Worm (Caenorhabditis elegans): Measurements from ENCODE around the gene T04C9.1.

Gene T04C9.1

DNA sequence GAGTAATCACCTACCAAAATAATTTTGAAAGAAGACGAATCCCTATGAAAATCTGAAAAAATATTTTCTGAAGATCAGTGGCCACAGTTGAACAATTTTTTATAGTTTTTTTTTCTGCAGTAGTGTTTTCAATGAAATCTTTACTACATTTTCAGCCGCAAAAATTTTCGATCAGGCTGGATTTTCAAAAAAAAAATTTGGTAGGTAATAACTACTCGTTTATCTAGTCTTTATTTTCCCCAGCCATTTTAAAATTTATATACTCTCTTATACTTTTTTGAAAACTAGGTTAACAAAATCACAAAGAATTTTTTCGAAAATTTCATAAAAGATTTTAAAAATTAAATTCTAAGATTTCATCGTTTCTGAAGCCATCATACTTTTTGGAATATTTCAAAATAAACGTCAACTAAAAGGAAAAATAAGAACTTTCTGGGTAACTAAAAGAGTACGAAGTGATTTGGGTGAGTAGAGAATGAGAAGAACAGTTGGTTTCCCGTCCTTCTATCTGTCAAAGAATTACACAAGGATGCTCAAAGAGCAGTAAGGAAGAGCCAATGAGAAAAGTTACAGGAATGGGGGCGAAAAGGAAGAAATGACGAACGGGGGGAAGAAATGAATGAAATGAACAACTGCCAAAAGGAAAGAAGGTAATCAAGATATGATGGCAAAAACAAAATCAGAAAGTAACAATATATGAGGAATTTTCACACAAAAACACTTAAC lies 17.8 kb upstream of the T04C9.1 start, which contains the start of gene mlp-1:
Gene mlp-1 (minus strand): TSS at position 51 of the 726 bp plus-strand sequence.
- no peak for TF ChIP-seq sem-4 (tag; optimal IDR thresholded peaks at IDR 0.05)
- TF ChIP-seq lin-13 (GFP tag; optimal IDR thresholded peaks at IDR 0.05), result no peak
- TF ChIP-seq egl-27 (tag; optimal IDR thresholded peaks at IDR 0.05), result no peak
- TF ChIP-seq fos-1 (tag; optimal IDR thresholded peaks at IDR 0.05), result no peak
- no peak for TF ChIP-seq mbf-1 (tag; optimal IDR thresholded peaks at IDR 0.05)
- TF ChIP-seq aly-2 (tag; optimal IDR thresholded peaks at IDR 0.05), result no peak
- no peak for TF ChIP-seq Y55F3AM.14 (GFP tag; optimal IDR thresholded peaks at IDR 0.05)
- TF ChIP-seq elt-3 (tag; optimal IDR thresholded peaks at IDR 0.05), result no peak
- TF ChIP-seq mab-5 (tag; optimal IDR thresholded peaks at IDR 0.05), result no peak
- TF ChIP-seq ceh-82 (tag; optimal IDR thresholded peaks at IDR 0.05), result no peak
- no peak for TF ChIP-seq ceh-16 (tag; optimal IDR thresholded peaks at IDR 0.05)
- TF ChIP-seq nhr-25 (tag; optimal IDR thresholded peaks at IDR 0.05), result no peak
- no peak for TF ChIP-seq R02D3.7 (tag; optimal IDR thresholded peaks at IDR 0.05)

DNA sequence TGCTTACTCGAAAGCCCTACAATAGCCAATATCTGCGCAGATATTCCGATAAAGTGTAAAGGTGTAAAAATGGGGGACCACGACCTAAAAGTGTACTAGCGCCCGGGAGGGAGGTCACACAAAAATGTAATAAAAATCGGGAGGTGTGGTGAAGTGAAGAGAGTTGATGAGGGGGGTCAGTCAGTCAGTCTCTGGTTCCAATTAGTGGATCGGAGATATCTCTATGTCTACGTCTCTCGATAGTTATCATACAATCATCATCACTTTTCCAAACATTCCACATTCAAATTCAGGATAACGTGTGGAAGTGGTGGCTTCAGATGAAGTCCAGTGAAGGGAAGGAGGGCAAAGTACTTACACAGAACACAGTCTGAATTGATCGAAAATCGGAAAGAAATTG lies 17.0 kb upstream of the T04C9.1 start:
- TF ChIP-seq nhr-129 (tag; optimal IDR thresholded peaks at IDR 0.05), result peak; percentile 4
- TF ChIP-seq sma-3 (GFP tag; optimal IDR thresholded peaks at IDR 0.05), result no peak

DNA sequence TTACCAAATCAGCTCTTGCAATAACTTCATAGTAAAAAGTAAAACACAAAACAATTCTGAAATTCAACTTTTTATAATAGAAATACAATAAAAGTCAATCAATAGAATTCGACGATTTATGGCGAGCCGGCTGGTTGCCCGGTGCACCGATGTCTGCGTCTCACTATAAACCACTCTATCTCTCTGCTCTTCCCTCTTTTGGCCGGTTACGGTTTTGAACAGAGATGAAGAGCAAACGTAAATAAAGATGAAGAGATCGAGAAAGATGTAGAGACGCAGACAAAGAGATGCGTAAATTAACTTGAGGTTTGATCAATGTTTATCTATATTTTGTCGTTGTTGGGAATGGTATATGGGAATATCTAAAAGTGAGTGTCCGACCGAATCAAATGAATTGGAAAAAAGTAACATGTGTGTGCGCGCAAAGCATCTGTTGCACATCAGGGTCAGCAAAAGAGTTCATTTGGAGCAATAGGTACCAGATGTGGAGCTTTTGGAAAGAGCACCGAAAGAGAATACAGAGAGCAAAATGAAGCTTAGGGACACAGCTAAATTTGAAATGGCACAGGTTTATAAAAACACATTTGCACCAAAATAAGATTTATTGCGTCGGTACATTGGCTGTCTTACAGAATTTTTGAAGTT lies 12.6 kb upstream of the T04C9.1 start:
- TF ChIP-seq peb-1 (tag; optimal IDR thresholded peaks at IDR 0.05), result no peak
- peak; percentile 29 for TF ChIP-seq F13H6.1 (tag; optimal IDR thresholded peaks at IDR 0.05)
- TF ChIP-seq sma-9 (GFP tag; optimal IDR thresholded peaks at IDR 0.05), result peak; percentile 8
- no peak for TF ChIP-seq sma-9 (tag; optimal IDR thresholded peaks at IDR 0.05)
- no peak for TF ChIP-seq fos-1 (tag; optimal IDR thresholded peaks at IDR 0.05)
- no peak for TF ChIP-seq lin-39 (tag; optimal IDR thresholded peaks at IDR 0.05)

DNA sequence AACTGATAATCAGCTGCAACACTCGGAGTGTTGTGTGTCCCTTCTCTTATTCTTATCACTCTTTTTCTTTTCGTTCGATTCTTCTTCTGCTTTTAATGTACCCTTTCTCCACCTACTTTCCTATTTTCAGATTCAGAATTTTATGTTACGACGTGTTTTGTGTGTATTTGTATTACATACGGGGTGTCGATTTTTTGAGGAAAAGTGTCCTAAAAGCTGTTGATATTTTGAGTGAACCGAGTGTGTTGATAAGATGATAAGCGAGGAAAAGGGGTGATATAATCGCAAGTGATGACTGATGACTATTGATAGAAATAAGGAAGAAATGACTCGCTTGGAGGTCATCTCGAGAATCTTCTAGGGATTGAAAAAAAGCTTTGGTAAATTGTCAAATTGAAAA lies 11.6 kb upstream of the T04C9.1 start:
- TF ChIP-seq nhr-23 (tag; optimal IDR thresholded peaks at IDR 0.05) (no peak), skn-1 (tag; optimal IDR thresholded peaks at IDR 0.05) (peak; percentile 68), gmeb-1 (tag; optimal IDR thresholded peaks at IDR 0.05) (peak; percentile 2), sma-9 (GFP tag; optimal IDR thresholded peaks at IDR 0.05) (no peak), sma-9 (tag; optimal IDR thresholded peaks at IDR 0.05) (no peak), fos-1 (tag; optimal IDR thresholded peaks at IDR 0.05) (peak; percentile 95)

DNA sequence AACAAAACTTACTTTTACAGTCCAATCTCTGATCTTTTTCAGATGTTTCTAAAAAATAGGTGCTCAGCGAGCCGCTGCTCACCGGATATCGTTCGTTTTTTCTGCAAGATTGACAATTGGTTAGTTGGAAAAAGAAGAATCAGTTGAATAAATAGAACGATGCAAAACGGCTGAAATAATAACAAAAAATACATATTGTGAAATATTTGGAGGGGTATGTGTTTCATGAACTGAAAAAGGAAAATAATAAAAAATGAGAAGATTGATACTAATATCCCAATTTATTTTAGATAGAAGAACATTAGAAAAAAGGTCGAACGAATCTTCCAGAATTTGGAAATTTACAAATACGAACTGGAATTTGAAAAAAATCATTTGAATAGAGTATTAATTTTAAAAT lies 11.0 kb upstream of the T04C9.1 start, which contains the start of gene frm-2:
Gene frm-2 (minus strand): TSS at position 101 of the 400 bp plus-strand sequence.
- no peak for TF ChIP-seq nhr-25 (tag; optimal IDR thresholded peaks at IDR 0.05)
- TF ChIP-seq mdl-1 (tag; optimal IDR thresholded peaks at IDR 0.05), result no peak
- no peak for TF ChIP-seq elt-3 (tag; optimal IDR thresholded peaks at IDR 0.05)
- no peak for TF ChIP-seq nhr-23 (tag; optimal IDR thresholded peaks at IDR 0.05)
- TF ChIP-seq mbf-1 (tag; optimal IDR thresholded peaks at IDR 0.05), result no peak
- TF ChIP-seq unc-62 (GFP tag; optimal IDR thresholded peaks at IDR 0.05), result no peak

DNA sequence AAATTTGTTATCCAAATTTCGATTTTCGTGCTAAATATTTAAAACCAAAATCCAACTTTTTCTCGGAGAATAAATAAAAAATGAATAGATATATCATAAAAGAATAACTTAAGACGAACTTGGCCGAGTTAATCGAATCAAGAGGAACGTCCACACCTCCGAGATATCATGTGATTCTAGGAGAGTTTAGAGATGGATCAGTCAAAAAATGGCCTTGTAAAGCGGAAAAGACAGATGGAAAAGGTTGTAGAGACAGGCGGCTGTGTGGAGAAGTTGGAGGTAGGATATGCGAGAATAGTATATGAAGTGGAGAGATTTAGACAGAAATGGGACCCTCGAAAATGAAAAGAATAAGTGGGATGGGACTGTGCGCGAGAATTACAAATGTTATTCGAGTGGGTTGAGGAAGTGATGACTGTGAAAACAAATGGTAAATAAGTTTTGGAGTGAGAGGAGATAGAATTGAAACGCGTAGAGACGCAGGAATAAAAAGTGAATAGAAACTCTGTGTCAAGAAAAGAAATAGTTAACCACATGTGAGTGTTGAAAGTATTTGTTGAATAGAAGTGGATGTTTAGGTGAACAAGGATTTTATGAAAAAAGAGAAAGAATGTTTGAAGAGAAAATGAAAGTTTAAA lies 10.1 kb upstream of the T04C9.1 start:
- TF ChIP-seq nhr-25 (tag; optimal IDR thresholded peaks at IDR 0.05), result peak; percentile 31
- TF ChIP-seq sma-3 (GFP tag; optimal IDR thresholded peaks at IDR 0.05), result peak; percentile 26
- TF ChIP-seq mdl-1 (tag; optimal IDR thresholded peaks at IDR 0.05), result no peak
- TF ChIP-seq skn-1 (tag; optimal IDR thresholded peaks at IDR 0.05), result no peak
- TF ChIP-seq Y55F3AM.14 (GFP tag; optimal IDR thresholded peaks at IDR 0.05), result no peak

DNA sequence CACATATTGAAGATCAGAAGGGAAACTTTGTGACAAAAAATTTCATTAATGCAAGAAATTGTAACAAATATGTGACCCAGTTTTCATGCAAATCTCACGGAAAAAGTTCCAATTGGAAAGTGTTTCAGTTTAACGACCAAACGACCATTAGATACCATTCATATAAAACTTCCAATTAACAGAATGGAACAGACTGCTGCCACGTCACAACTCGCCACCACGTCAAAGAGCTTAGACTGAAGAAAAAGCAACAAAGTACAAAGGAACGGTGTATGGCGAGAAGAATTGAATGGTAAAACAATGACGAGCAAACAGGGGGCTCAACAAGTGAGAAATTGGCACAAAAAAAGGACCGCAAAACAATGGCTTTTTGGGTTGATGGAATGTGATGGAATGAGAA lies 7.7 kb upstream of the T04C9.1 start, which contains the start of gene T04C9.3:
Gene T04C9.3 (plus strand): TSS at position 301 of the 400 bp plus-strand sequence.
- no peak for TF ChIP-seq ztf-4 (tag; optimal IDR thresholded peaks at IDR 0.05)
